Comparison of ENCODE assay signal across 1 fruit fly cellular context in the genomic region with DNA sequence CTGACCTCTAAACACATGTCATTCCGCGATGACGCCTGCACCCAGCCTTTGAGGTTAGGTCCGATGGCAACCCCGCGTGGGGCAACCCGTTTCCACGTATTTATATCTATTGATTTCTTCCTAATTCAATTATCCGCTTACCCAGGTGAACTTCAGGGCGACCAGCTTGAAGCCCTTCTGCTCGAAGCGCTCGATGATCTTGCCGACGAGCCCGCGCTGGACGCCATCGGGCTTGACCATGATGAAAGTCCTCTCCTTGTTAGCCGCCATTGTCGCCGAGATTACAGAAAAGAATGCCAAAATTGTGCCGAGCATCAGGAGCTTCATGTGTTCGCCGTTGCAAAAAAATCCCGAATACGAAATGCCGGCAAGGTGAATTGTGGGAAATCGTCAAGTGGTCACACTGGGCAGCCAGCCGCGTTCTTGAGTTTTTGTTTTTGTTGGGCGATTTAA.
TF ChIP-seq lines count a peak whose summit lies in the region.

A gene (minus strand): TSS at position 449 of the 453 bp plus-strand sequence.

TF ChIP-seq in whole organism, embryonic, 481 proteins besides CTCF, POLR2A, EP300 and RAD21 (continued from another document):
- TF ChIP-seq CG11398 (GFP tag; optimal IDR thresholded peaks at IDR 0.05; lab: Kevin White, UChicago): no peak
- TF ChIP-seq Neu2 (GFP tag; optimal IDR thresholded peaks at IDR 0.05; lab: Kevin White, UChicago; ENCODE audit: borderline replicate concordance): no peak
- no peak for TF ChIP-seq cas (GFP tag; IDR thresholded peaks at IDR 0.05; lab: Robert Waterston, UW)
- no peak for TF ChIP-seq B-H2 (GFP tag; optimal IDR thresholded peaks at IDR 0.05; lab: Kevin White, UChicago)
- no peak for TF ChIP-seq CG1233 (GFP tag; optimal IDR thresholded peaks at IDR 0.05; lab: Kevin White, UChicago)
- no peak for TF ChIP-seq ken (GFP tag; IDR thresholded peaks at IDR 0.05; lab: Robert Waterston, UW)
- peak; percentile 20 for TF ChIP-seq ERR (GFP tag; optimal IDR thresholded peaks at IDR 0.05; lab: Kevin White, UChicago)
- TF ChIP-seq p53 (GFP tag; optimal IDR thresholded peaks at IDR 0.05; lab: Kevin White, UChicago): no peak
- TF ChIP-seq CG7745 (tag; optimal IDR thresholded peaks at IDR 0.05; lab: Kevin White, UChicago): no peak
- TF ChIP-seq ato (GFP tag; IDR thresholded peaks at IDR 0.05; lab: Robert Waterston, UW; ENCODE audit: partially characterized antibody): no peak
- TF ChIP-seq CG1603 (tag; optimal IDR thresholded peaks at IDR 0.05; lab: Kevin White, UChicago): peak; percentile 60
- no peak for TF ChIP-seq E2f1 (GFP tag; IDR thresholded peaks at IDR 0.05; lab: Robert Waterston, UW)
- TF ChIP-seq Vsx1 (GFP tag; optimal IDR thresholded peaks at IDR 0.05; lab: Kevin White, UChicago): no peak
- TF ChIP-seq Dad (GFP tag; optimal IDR thresholded peaks at IDR 0.05; lab: Kevin White, UChicago): no peak
- no peak for TF ChIP-seq Ssrp (tag; optimal IDR thresholded peaks at IDR 0.05; lab: Kevin White, UChicago)
- peak; percentile 50 for TF ChIP-seq stwl (tag; optimal IDR thresholded peaks at IDR 0.05; lab: Kevin White, UChicago)
- no peak for TF ChIP-seq fru (optimal IDR thresholded peaks at IDR 0.05; lab: Kevin White, UChicago)
- TF ChIP-seq CG14441 (GFP tag; IDR thresholded peaks at IDR 0.05; lab: Robert Waterston, UW): no peak
- no peak for TF ChIP-seq CG9932 (GFP tag; IDR thresholded peaks at IDR 0.05; lab: Robert Waterston, UW)
- peak; percentile 23; the same call in 1 of the 2 replicates for TF ChIP-seq CG13287 (GFP tag; IDR thresholded peaks at IDR 0.05; lab: Robert Waterston, UW; ENCODE audit: partially characterized antibody)
- no peak for TF ChIP-seq H15 (GFP tag; IDR thresholded peaks at IDR 0.05; lab: Robert Waterston, UW)
- TF ChIP-seq Antp (GFP tag; optimal IDR thresholded peaks at IDR 0.05; lab: Kevin White, UChicago): no peak
- no peak for TF ChIP-seq CG31388 (GFP tag; optimal IDR thresholded peaks at IDR 0.05; lab: Kevin White, UChicago)
- no peak for TF ChIP-seq CG12104 (GFP tag; optimal IDR thresholded peaks at IDR 0.05; lab: Kevin White, UChicago)
- TF ChIP-seq grau (tag; optimal IDR thresholded peaks at IDR 0.05; lab: Kevin White, UChicago): peak; percentile 11
- TF ChIP-seq croc (GFP tag; conservative IDR thresholded peaks at IDR 0.05; lab: Robert Waterston, UW): no peak
- TF ChIP-seq Dip3 (GFP tag; optimal IDR thresholded peaks at IDR 0.05; lab: Kevin White, UChicago): no peak
- TF ChIP-seq CG10543 (GFP tag; optimal IDR thresholded peaks at IDR 0.05; lab: Kevin White, UChicago): peak; percentile 46
- no peak for TF ChIP-seq lola (GFP tag; optimal IDR thresholded peaks at IDR 0.05; lab: Kevin White, UChicago)
- peak; percentile 27 for TF ChIP-seq CG3995 (GFP tag; optimal IDR thresholded peaks at IDR 0.05; lab: Kevin White, UChicago)
- no peak for TF ChIP-seq Atf3 (GFP tag; optimal IDR thresholded peaks at IDR 0.05; lab: Kevin White, UChicago)
